Worm (Caenorhabditis elegans): ENCODE results near the gene srpa-72.

- TF ChIP-seq ama-1 (optimal IDR thresholded peaks at IDR 0.05): no peak
- TF ChIP-seq scrt-1 (GFP tag; IDR thresholded peaks at IDR 0.05): no peak
- no peak for TF ChIP-seq ceh-13 (GFP tag; optimal IDR thresholded peaks at IDR 0.05)
- TF ChIP-seq aly-1 (tag; optimal IDR thresholded peaks at IDR 0.05): no peak
- no peak for TF ChIP-seq ets-7 (tag; optimal IDR thresholded peaks at IDR 0.05)
- no peak for TF ChIP-seq hmg-4 (GFP tag; optimal IDR thresholded peaks at IDR 0.05)
- TF ChIP-seq ceh-36 (tag; optimal IDR thresholded peaks at IDR 0.05): no peak
- TF ChIP-seq sea-1 (GFP tag; conservative IDR thresholded peaks at IDR 0.05): no peak
Measured at ce11 chrII:2816676-2817075, 29.4 kb downstream of the srpa-72 start, which contains the start of gene set-13.

Data from whole organism, early embryonic.